Fruit fly (Drosophila melanogaster) S2 (cell line): ENCODE measurements around the gene CG7460.

Experiments
- CG8478 ChIP-seq: fragments of >200 bp; optimal IDR thresholded peaks from 2 replicates; lab custom pipeline; 2018
- CTCF ChIP-seq, 2 experiments: fragments of >200 bp; optimal IDR thresholded peaks; 2 replicates each; lab custom pipeline; 2018

- TF ChIP-seq CTCF (optimal IDR thresholded peaks at IDR 0.05; lab: Kevin White, UChicago), result no peak
- TF ChIP-seq CG8478, result no peak
Observed at dm6 chr3L:17740471-17740870, at the start of gene CG7460.
